Worm (Caenorhabditis elegans): ENCODE measurements around the gene Y113G7A.13.

DNA sequence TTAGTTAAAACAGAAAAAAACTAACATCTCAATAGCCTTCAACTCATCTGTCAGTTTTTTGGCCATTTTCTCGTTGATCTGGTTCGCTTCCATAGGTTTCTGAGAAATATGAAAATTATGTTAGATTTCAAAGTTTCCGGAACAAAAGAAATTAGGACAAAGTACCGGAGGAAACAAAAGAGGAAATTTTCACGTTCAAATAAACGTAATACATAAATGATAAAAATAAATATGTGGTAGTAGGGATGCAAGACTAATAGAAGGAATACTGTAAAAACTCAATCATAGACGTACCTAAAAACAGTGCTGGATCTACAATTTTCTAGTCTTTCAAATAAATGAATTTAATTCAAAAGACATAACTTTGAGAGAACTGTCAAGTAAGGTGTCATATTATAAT is 40.8 kb downstream of the Y113G7A.13 start, which contains the start of gene fbxa-116:
- TF ChIP-seq B0310.2 (tag; optimal IDR thresholded peaks at IDR 0.05) (no peak), ceh-13 (GFP tag; optimal IDR thresholded peaks at IDR 0.05) (no peak), F13C5.2 (tag; optimal IDR thresholded peaks at IDR 0.05) (no peak), ets-7 (tag; optimal IDR thresholded peaks at IDR 0.05) (no peak), ama-1 (optimal IDR thresholded peaks at IDR 0.05) (no peak), tbx-11 (GFP tag; IDR thresholded peaks at IDR 0.05) (no peak), aly-1 (tag; optimal IDR thresholded peaks at IDR 0.05) (no peak), sea-1 (GFP tag; conservative IDR thresholded peaks at IDR 0.05) (no peak), tbx-37 (GFP tag; conservative IDR thresholded peaks at IDR 0.05) (no peak), hmbx-1 (tag; optimal IDR thresholded peaks at IDR 0.05) (no peak), flt-1 (GFP tag; IDR thresholded peaks at IDR 0.05) (no peak)
